Worm (Caenorhabditis elegans) whole organism, L4 larva: ENCODE data around the gene ram-5.

Experiments
- D1046.2 ChIP-seq: fragments of 200-800 bp; sonication (Bioruptor generic); IDR thresholded peaks from 2 replicates; pipeline ENCODE4 v1.3.6; 2022; ENCODE audit warnings: missing genetic modification characterization, missing compliant biosample characterization
- T26A8.4 ChIP-seq: fragments of 200-800 bp; sonication (Bioruptor generic); IDR thresholded peaks from 2 replicates; pipeline ENCODE4 v1.3.6; 2022; ENCODE audit warnings: missing genetic modification characterization, missing compliant biosample characterization
- Y105C5A.15 ChIP-seq: fragments of 200-800 bp; sonication (Bioruptor generic); IDR thresholded peaks from 2 replicates; pipeline ENCODE4 v1.3.6; 2022; ENCODE audit warnings: missing genetic modification characterization, missing compliant biosample characterization
- Y48G9A.11 ChIP-seq: fragments of 200-800 bp; sonication (Bioruptor generic); IDR thresholded peaks from 2 replicates; pipeline ENCODE4 v1.3.6; 2022; ENCODE audit warnings: missing genetic modification reagents, missing genetic modification characterization, missing compliant biosample characterization
- ZK337.2 ChIP-seq: fragments of 200-800 bp; sonication (Bioruptor generic); IDR thresholded peaks from 2 replicates; pipeline ENCODE4 v1.3.6; 2022; ENCODE audit warnings: missing genetic modification reagents, missing genetic modification characterization, missing compliant biosample characterization
- ZK546.5 ChIP-seq, 2 experiments: sonication (generic microtip); optimal IDR thresholded peaks; 2 replicates each; lab custom pipeline; 2017; ENCODE audit warnings: missing biosample characterization in 2 of 2, missing genetic modification characterization in 2 of 2
- aha-1 ChIP-seq: fragments of 150-350 bp; peaks from one replicate; lab custom pipeline; 2014; ENCODE audit warnings: missing biosample characterization, missing genetic modification characterization
- ces-1 ChIP-seq: fragments of 150-350 bp; sonication (generic microtip); optimal IDR thresholded peaks from 4 replicates; lab custom pipeline; 2014; ENCODE audit warnings: missing biosample characterization, missing genetic modification reagents, missing genetic modification characterization
- daf-16 ChIP-seq, 3 experiments: sonication (generic microtip); optimal IDR thresholded peaks; 2 replicates each; lab custom pipeline; 2016 to 2017; ENCODE audit warnings: missing genetic modification characterization in 3 of 3, missing genetic modification reagents in 3 of 3, mild to moderate bottlenecking in 2 of 3, missing compliant biosample characterization in 2 of 3, missing biosample characterization in 1 of 3, moderate library complexity in 1 of 3
- dmd-6 ChIP-seq: fragments of 200-800 bp; sonication (Bioruptor generic); IDR thresholded peaks from 2 replicates; pipeline ENCODE4 v1.3.6; 2022; ENCODE audit warnings: missing genetic modification reagents, missing genetic modification characterization, missing compliant biosample characterization
- dmd-8 ChIP-seq: fragments of 200-800 bp; sonication (Bioruptor generic); IDR thresholded peaks from 2 replicates; pipeline ENCODE4 v1.3.6; 2022; ENCODE audit warnings: missing genetic modification characterization, missing compliant biosample characterization
- dpl-1 ChIP-seq: fragments of 150-350 bp; optimal IDR thresholded peaks from 2 replicates; lab custom pipeline; 2014; ENCODE audit warnings: missing biosample characterization, missing genetic modification reagents, missing genetic modification characterization
- egl-43 ChIP-seq: fragments of 200-800 bp; sonication (Bioruptor generic); IDR thresholded peaks from 2 replicates; pipeline ENCODE4 v1.3.6; 2022; ENCODE audit warnings: missing genetic modification reagents, missing genetic modification characterization, missing compliant biosample characterization
- fkh-10 ChIP-seq: fragments of 150-350 bp; optimal IDR thresholded peaks from 2 replicates; lab custom pipeline; 2014; ENCODE audit warnings: missing biosample characterization, missing genetic modification reagents, missing genetic modification characterization
- hif-1 ChIP-seq, 2 experiments: sonication (generic microtip); optimal IDR thresholded peaks; 2 replicates each; lab custom pipeline; 2016 to 2017; ENCODE audit warnings: missing compliant biosample characterization in 2 of 2, missing genetic modification characterization in 2 of 2, missing genetic modification reagents in 2 of 2, missing genotype in 2 of 2, mild to moderate bottlenecking in 1 of 2
- hlh-11 ChIP-seq: fragments of 200-800 bp; sonication (Bioruptor generic); optimal IDR thresholded peaks from 2 replicates; lab custom pipeline; 2018; ENCODE audit warnings: mild to moderate bottlenecking, missing genetic modification characterization, missing compliant biosample characterization
- hlh-30 ChIP-seq: sonication (generic microtip); optimal IDR thresholded peaks from 2 replicates; lab custom pipeline; 2017; ENCODE audit warnings: antibody characterized with exemption, mild to moderate bottlenecking, missing genetic modification characterization, missing compliant biosample characterization; ENCODE audit not compliant: insufficient read depth
- hmg-1.1 ChIP-seq: fragments of 200-800 bp; sonication (Bioruptor generic); IDR thresholded peaks from 2 replicates; pipeline ENCODE4 v1.3.6; 2022; ENCODE audit warnings: missing genetic modification reagents, missing genetic modification characterization, missing compliant biosample characterization
- jun-1 ChIP-seq: fragments of 150-350 bp; optimal IDR thresholded peaks from 2 replicates; lab custom pipeline; 2014; ENCODE audit warnings: missing biosample characterization, missing genetic modification reagents, missing genetic modification characterization
- lim-7 ChIP-seq: fragments of 200-800 bp; sonication (Bioruptor generic); IDR thresholded peaks from 2 replicates; pipeline ENCODE4 v1.3.6; 2022; ENCODE audit warnings: missing genetic modification characterization, missing compliant biosample characterization
- lin-1 ChIP-seq: fragments of 200-800 bp; sonication (Bioruptor generic); IDR thresholded peaks from 2 replicates; pipeline ENCODE4 v1.3.6; 2022; ENCODE audit warnings: missing genetic modification reagents, missing genetic modification characterization, missing compliant biosample characterization
- lsy-2 ChIP-seq, 2 experiments: fragments of 150-350 bp in 1 of 2; sonication (generic microtip) in 1 of 2; optimal IDR thresholded peaks; 2 replicates each; lab custom pipeline; 2014 to 2017; ENCODE audit warnings: missing biosample characterization in 2 of 2, missing genetic modification characterization in 2 of 2
- mdt-29 ChIP-seq: fragments of 200-800 bp; sonication (Bioruptor generic); IDR thresholded peaks from 2 replicates; pipeline ENCODE4 v1.3.6; 2022; ENCODE audit warnings: missing genetic modification reagents, missing genetic modification characterization, missing compliant biosample characterization
- mxl-3 ChIP-seq: fragments of 200-800 bp; sonication (Bioruptor generic); optimal IDR thresholded peaks from 2 replicates; lab custom pipeline; 2018; ENCODE audit warnings: mild to moderate bottlenecking, missing genetic modification characterization, missing compliant biosample characterization
- nhr-10 ChIP-seq: fragments of 150-350 bp; optimal IDR thresholded peaks from 2 replicates; lab custom pipeline; 2014; ENCODE audit warnings: missing biosample characterization, missing genetic modification characterization
- nhr-28 ChIP-seq: fragments of 150-350 bp; optimal IDR thresholded peaks from 2 replicates; lab custom pipeline; 2014; ENCODE audit warnings: missing biosample characterization, missing genetic modification characterization
- nhr-41 ChIP-seq: fragments of 200-800 bp; sonication (Bioruptor generic); IDR thresholded peaks from 2 replicates; pipeline ENCODE4 v1.3.6; 2022; ENCODE audit warnings: missing genetic modification reagents, missing genetic modification characterization, missing compliant biosample characterization
- nhr-42 ChIP-seq: fragments of 200-800 bp; sonication (Bioruptor generic); IDR thresholded peaks from 2 replicates; pipeline ENCODE4 v1.3.6; 2022; ENCODE audit warnings: missing genetic modification characterization, missing compliant biosample characterization
- nhr-48 ChIP-seq: sonication (generic microtip); optimal IDR thresholded peaks from 2 replicates; lab custom pipeline; 2016; ENCODE audit warnings: mild to moderate bottlenecking, missing genetic modification characterization, missing compliant biosample characterization
- pha-4 ChIP-seq, 2 experiments: fragments of 150-350 bp in 1 of 2; fragments of 200-800 bp in 1 of 2; sonication (Bioruptor generic) in 1 of 2; IDR thresholded peaks in 1 of 2; optimal IDR thresholded peaks in 1 of 2; 2 replicates each; pipeline versions ENCODE4 v1.3.6 to Lab custom; 2014 to 2022; ENCODE audit warnings: missing genetic modification characterization in 2 of 2, missing genetic modification reagents in 2 of 2, missing biosample characterization in 1 of 2, missing compliant biosample characterization in 1 of 2
- php-3 ChIP-seq: fragments of 200-800 bp; sonication (Bioruptor generic); IDR thresholded peaks from 2 replicates; pipeline ENCODE4 v1.3.6; 2022; ENCODE audit warnings: missing genetic modification reagents, missing genetic modification characterization, missing compliant biosample characterization
- skn-1 ChIP-seq: fragments of 150-350 bp; optimal IDR thresholded peaks from 2 replicates; lab custom pipeline; 2014; ENCODE audit warnings: missing biosample characterization, missing genetic modification characterization
- snpc-1.2 ChIP-seq: fragments of 200-800 bp; sonication (Bioruptor generic); IDR thresholded peaks from 2 replicates; pipeline ENCODE4 v1.3.6; 2022; ENCODE audit warnings: missing genetic modification reagents, missing genetic modification characterization, missing compliant biosample characterization
- spr-3 ChIP-seq: fragments of 200-800 bp; sonication (Bioruptor generic); optimal IDR thresholded peaks from 2 replicates; lab custom pipeline; 2018; ENCODE audit warnings: mild to moderate bottlenecking, missing genetic modification characterization, missing compliant biosample characterization
- tag-97 ChIP-seq: fragments of 200-800 bp; sonication (Bioruptor generic); IDR thresholded peaks from 2 replicates; pipeline ENCODE4 v1.3.6; 2022; ENCODE audit warnings: missing genetic modification characterization, missing compliant biosample characterization
- tra-1 ChIP-seq: fragments of 200-800 bp; sonication (Bioruptor generic); IDR thresholded peaks from 2 replicates; pipeline ENCODE4 v1.3.6; 2022; ENCODE audit warnings: missing genetic modification reagents, missing genetic modification characterization, missing compliant biosample characterization
- unc-130 ChIP-seq: sonication (generic microtip); optimal IDR thresholded peaks from 2 replicates; lab custom pipeline; 2016; ENCODE audit warnings: missing genetic modification reagents, missing genetic modification characterization, missing compliant biosample characterization
- unc-39 ChIP-seq: sonication (generic microtip); optimal IDR thresholded peaks from 2 replicates; lab custom pipeline; 2017; ENCODE audit warnings: missing biosample characterization, missing genetic modification characterization
- unc-62 ChIP-seq, 3 experiments: fragments of 150-350 bp in 1 of 3; sonication (generic microtip); optimal IDR thresholded peaks in 2 of 3; peaks in 1 of 3; 1 replicate in 1 of 3; 2 replicates in 2 of 3; lab custom pipeline; 2014 to 2017; ENCODE audit warnings: missing biosample characterization in 3 of 3, missing genetic modification characterization in 3 of 3, missing genetic modification reagents in 3 of 3, missing genotype in 1 of 3
- vab-7 ChIP-seq: fragments of 200-800 bp; sonication (Bioruptor generic); IDR thresholded peaks from 2 replicates; pipeline ENCODE4 v1.3.6; 2022; ENCODE audit warnings: missing genetic modification reagents, missing genetic modification characterization, missing compliant biosample characterization
- zag-1 ChIP-seq: fragments of 150-350 bp; optimal IDR thresholded peaks from 2 replicates; lab custom pipeline; 2014; ENCODE audit warnings: missing biosample characterization, missing genetic modification characterization
- zip-2 ChIP-seq: fragments of 150-350 bp; optimal IDR thresholded peaks from 2 replicates; lab custom pipeline; 2014; ENCODE audit warnings: missing biosample characterization, missing genetic modification characterization
- ztf-11 ChIP-seq: fragments of 150-350 bp; optimal IDR thresholded peaks from 2 replicates; lab custom pipeline; 2014; ENCODE audit warnings: missing biosample characterization, missing genetic modification characterization

The ram-5 gene

ce11 chrX:14502116-14502587, 47.8 kb upstream of the ram-5 start (continued):
- TF ChIP-seq daf-16 (GFP tag; optimal IDR thresholded peaks at IDR 0.05; lab: Kevin White, UChicago) (peak in 1 of 2 experiments; percentile 54), daf-16 (tag; optimal IDR thresholded peaks at IDR 0.05; lab: Kevin White, UChicago) (peak; percentile 95), hif-1 (tag; optimal IDR thresholded peaks at IDR 0.05; lab: Kevin White, UChicago) (peak in 1 of 2 experiments; percentile 71), pha-4 (GFP tag; IDR thresholded peaks at IDR 0.05; lab: Robert Waterston, UW) (no peak), pha-4 (tag; optimal IDR thresholded peaks at IDR 0.05; lab: Kevin White, UChicago) (no peak), dpl-1 (GFP tag; lab: Kevin White, UChicago) (peak; percentile 12), T26A8.4 (no peak), dmd-8 (no peak), nhr-41 (GFP tag; lab: Robert Waterston, UW) (no peak), fkh-10 (GFP tag; lab: Kevin White, UChicago) (no peak), lin-1 (peak; percentile 82), zag-1 (tag; lab: Kevin White, UChicago) (no peak), egl-43 (GFP tag; lab: Robert Waterston, UW) (no peak)

- TF ChIP-seq dmd-6 (GFP tag; lab: Robert Waterston, UW), result peak; percentile 52
- no peak for TF ChIP-seq hmg-1.1
- TF ChIP-seq skn-1 (tag; lab: Kevin White, UChicago), result no peak
- TF ChIP-seq nhr-48, result peak; percentile 18
- TF ChIP-seq fkh-10 (GFP tag; lab: Kevin White, UChicago), result no peak
- TF ChIP-seq daf-16 (GFP tag; optimal IDR thresholded peaks at IDR 0.05; lab: Kevin White, UChicago), result peak in 1 of 2 experiments; percentile 56
- no peak for TF ChIP-seq daf-16 (tag; optimal IDR thresholded peaks at IDR 0.05; lab: Kevin White, UChicago)
- TF ChIP-seq hlh-11 (tag; lab: Kevin White, UChicago), result peak; percentile 69
- TF ChIP-seq dmd-8, result no peak
- no peak for TF ChIP-seq Y48G9A.11 (GFP tag; lab: Robert Waterston, UW)
- TF ChIP-seq tag-97 (GFP tag; lab: Robert Waterston, UW), result no peak
- TF ChIP-seq ZK337.2, result no peak
- TF ChIP-seq jun-1 (tag; lab: Kevin White, UChicago), result no peak
- no peak for TF ChIP-seq spr-3
- TF ChIP-seq nhr-28 (tag; lab: Kevin White, UChicago), result peak; percentile 31
- TF ChIP-seq tra-1 (GFP tag; lab: Robert Waterston, UW), result peak; percentile 58; the same call in 1 of the 2 replicates
- no peak for TF ChIP-seq mdt-29 (GFP tag; lab: Robert Waterston, UW)
- peak in 1 of 2 experiments; percentile 3 for TF ChIP-seq lsy-2 (tag; optimal IDR thresholded peaks at IDR 0.05; lab: Kevin White, UChicago)
- TF ChIP-seq unc-39, result no peak
- TF ChIP-seq unc-62 (GFP tag; optimal IDR thresholded peaks at IDR 0.05 in 1 of 2; lab: Kevin White, UChicago), result peak in 1 of 2 experiments; percentile 19
- no peak for TF ChIP-seq unc-62 (tag; optimal IDR thresholded peaks at IDR 0.05; lab: Kevin White, UChicago)
- TF ChIP-seq Y105C5A.15, result no peak
- no peak for TF ChIP-seq nhr-42
- TF ChIP-seq D1046.2 (GFP tag; lab: Robert Waterston, UW), result no peak
- TF ChIP-seq zip-2 (tag; lab: Kevin White, UChicago), result no peak
- TF ChIP-seq aha-1 (tag; lab: Kevin White, UChicago), result no peak
- TF ChIP-seq hlh-30 (tag; lab: Kevin White, UChicago), result peak; percentile 25
- no peak for TF ChIP-seq php-3 (GFP tag; lab: Robert Waterston, UW)
- peak; percentile 7 for TF ChIP-seq mxl-3
- no peak for TF ChIP-seq ces-1 (GFP tag; lab: Kevin White, UChicago)
- no peak for TF ChIP-seq unc-130 (GFP tag; lab: Kevin White, UChicago)
- TF ChIP-seq vab-7 (GFP tag; lab: Robert Waterston, UW), result no peak
- no peak for TF ChIP-seq ztf-11
- TF ChIP-seq snpc-1.2 (GFP tag; lab: Robert Waterston, UW), result no peak
- TF ChIP-seq lim-7 (GFP tag; lab: Robert Waterston, UW), result no peak
- TF ChIP-seq ZK546.5 (tag; optimal IDR thresholded peaks at IDR 0.05; lab: Kevin White, UChicago), result no peak
- no peak for TF ChIP-seq nhr-10 (tag; lab: Kevin White, UChicago)
Measured at ce11 chrX:14503282-14503681, 46.7 kb upstream of the ram-5 start.
